Worm (Caenorhabditis elegans): Measurements from ENCODE around the gene R08C7.12.

The R08C7.12 gene

ce11 chrIV:4449439-4449838 is at the start of gene R08C7.12:
R08C7.12 (plus strand) TSS chrIV:4449739.
- TF ChIP-seq vab-7 (GFP tag; IDR thresholded peaks at IDR 0.05) = no peak
- no peak for TF ChIP-seq daf-8 (GFP tag; IDR thresholded peaks at IDR 0.05)
- no peak for TF ChIP-seq lin-13 (GFP tag; optimal IDR thresholded peaks at IDR 0.05)
- no peak for TF ChIP-seq lin-38 (GFP tag; IDR thresholded peaks at IDR 0.05)
- TF ChIP-seq spr-1 (tag; optimal IDR thresholded peaks at IDR 0.05) = no peak
- peak; percentile 8 for TF ChIP-seq aha-1 (tag)

ce11 chrIV:4400350-4401326 is 48.9 kb upstream of the R08C7.12 start, which contains the start of gene Y24D9A.6:
Y24D9A.6 (minus strand) TSS chrIV:4400400.
- TF ChIP-seq aha-1 (tag) (peak; percentile 79), dpl-1 (GFP tag; optimal IDR thresholded peaks at IDR 0.05) (peak; percentile 30), ctbp-1 (GFP tag; IDR thresholded peaks at IDR 0.05) (no peak), set-16 (GFP tag; IDR thresholded peaks at IDR 0.05) (peak; percentile 81), daf-16 (GFP tag; optimal IDR thresholded peaks at IDR 0.05) (no peak), daf-16 (tag; optimal IDR thresholded peaks at IDR 0.05) (peak; percentile 3), hlh-11 (tag; optimal IDR thresholded peaks at IDR 0.05) (peak; percentile 88), cey-2 (tag; optimal IDR thresholded peaks at IDR 0.05; ENCODE audit: borderline replicate concordance, insufficient read depth) (peak; percentile 23), mxl-2 (GFP tag; conservative IDR thresholded peaks at IDR 0.05) (no peak), dmd-6 (GFP tag; IDR thresholded peaks at IDR 0.05) (peak; percentile 62), nhr-48 (tag; optimal IDR thresholded peaks at IDR 0.05) (peak; percentile 11), nhr-28 (tag; optimal IDR thresholded peaks at IDR 0.05) (peak; percentile 69), madf-5 (GFP tag; IDR thresholded peaks at IDR 0.05) (no peak), madf-9 (GFP tag; conservative IDR thresholded peaks at IDR 0.05) (no peak), zag-1 (tag; optimal IDR thresholded peaks at IDR 0.05) (no peak), mdl-1 (tag; optimal IDR thresholded peaks at IDR 0.05) (peak; percentile 19 to 81), ceh-28 (tag; optimal IDR thresholded peaks at IDR 0.05) (peak; percentile 56), nhr-102 (tag; optimal IDR thresholded peaks at IDR 0.05) (peak; percentile 15), mep-1 (tag; optimal IDR thresholded peaks at IDR 0.05) (peak; percentile 58), mxl-3 (GFP tag; optimal IDR thresholded peaks at IDR 0.05) (peak; percentile 50), mes-2 (tag; optimal IDR thresholded peaks at IDR 0.05; ENCODE audit: poor library complexity, severe bottlenecking) (peak; percentile 36), arid-1 (GFP tag; conservative IDR thresholded peaks at IDR 0.05) (no peak), tra-1 (GFP tag; IDR thresholded peaks at IDR 0.05) (peak; percentile 35; the same call in 1 of the 2 replicates), nhr-237 (tag; optimal IDR thresholded peaks at IDR 0.05) (no peak), dve-1 (tag; optimal IDR thresholded peaks at IDR 0.05; ENCODE audit: insufficient read depth) (peak; percentile 64), ceh-20 (GFP tag; IDR thresholded peaks at IDR 0.05) (peak; percentile 69; the same call in 1 of the 2 replicates), T26A8.4 (GFP tag; IDR thresholded peaks at IDR 0.05) (0 out of 2 replicates have a peak, but pooled peaks have one; percentile 24), hif-1 (tag; optimal IDR thresholded peaks at IDR 0.05) (peak; percentile 8 to 61), zfp-2 (tag; optimal IDR thresholded peaks at IDR 0.05) (no peak), lin-1 (GFP tag; IDR thresholded peaks at IDR 0.05) (no peak), nhr-10 (tag; optimal IDR thresholded peaks at IDR 0.05) (peak; percentile 27), lin-38 (GFP tag; IDR thresholded peaks at IDR 0.05) (peak; percentile 13; the same call in 1 of the 2 replicates), nhr-6 (tag; optimal IDR thresholded peaks at IDR 0.05) (no peak), snpc-1.2 (GFP tag; IDR thresholded peaks at IDR 0.05) (no peak), lsy-2 (tag; optimal IDR thresholded peaks at IDR 0.05) (peak in 1 of 2 experiments; percentile 61), lin-29 (GFP tag; IDR thresholded peaks at IDR 0.05) (0 out of 2 replicates have a peak, but pooled peaks have one; percentile 41), unc-62 (GFP tag; optimal IDR thresholded peaks at IDR 0.05 in 1 of 2) (peak in 1 of 2 experiments; percentile 99), unc-62 (tag; optimal IDR thresholded peaks at IDR 0.05) (no peak), hmg-1.1 (GFP tag; IDR thresholded peaks at IDR 0.05) (peak; percentile 13; the same call in 1 of the 2 replicates), pha-4 (GFP tag; IDR thresholded peaks at IDR 0.05) (peak; percentile 28; the same call in 1 of the 2 replicates), pha-4 (tag; optimal IDR thresholded peaks at IDR 0.05) (no peak), daf-8 (GFP tag; IDR thresholded peaks at IDR 0.05) (no peak)

Data from whole organism, L4 larva.